Fruit fly (Drosophila melanogaster) whole organism, embryonic: ENCODE measurements around the gene Nct.
A peak's percentile ranks its signal among the peaks of the same experiment; 100 is the strongest.

Source experiments
- Abd-B ChIP-seq: fragments of 200-800 bp; sonication (Bioruptor generic); optimal IDR thresholded peaks from 2 replicates; lab custom pipeline; 2018; ENCODE audit warnings: missing biosample characterization, mild to moderate bottlenecking, missing genetic modification characterization, moderate library complexity
- Antp ChIP-seq: fragments of 200-800 bp; sonication (Bioruptor generic); optimal IDR thresholded peaks from 3 replicates; lab custom pipeline; 2016; ENCODE audit warnings: missing biosample characterization, missing genetic modification characterization
- Bgb ChIP-seq: fragments of 200-800 bp; sonication (Bioruptor generic); IDR thresholded peaks from 2 replicates; pipeline ENCODE4 v1.3.6; 2022; ENCODE audit warnings: missing biosample characterization, missing genetic modification characterization; ENCODE audit not compliant: partially characterized antibody
- CG1024 ChIP-seq: fragments of 200-800 bp; sonication (Bioruptor generic); IDR thresholded peaks from 2 replicates; pipeline ENCODE4 v1.3.6; 2022; ENCODE audit warnings: missing biosample characterization, missing genetic modification characterization
- CG10979 ChIP-seq: fragments of 200-800 bp; sonication (Bioruptor generic); optimal IDR thresholded peaks from 2 replicates; lab custom pipeline; 2018; ENCODE audit warnings: missing biosample characterization, mild to moderate bottlenecking, missing genetic modification characterization, moderate library complexity
- CG13894 ChIP-seq: fragments of 200-800 bp; sonication (Bioruptor generic); optimal IDR thresholded peaks from 3 replicates; lab custom pipeline; 2018; ENCODE audit warnings: missing biosample characterization, mild to moderate bottlenecking, missing genetic modification characterization, moderate library complexity
- CG14441 ChIP-seq: fragments of 200-800 bp; sonication (Bioruptor generic); IDR thresholded peaks from 2 replicates; pipeline ENCODE4 v1.3.6; 2022; ENCODE audit warnings: missing biosample characterization, missing genetic modification characterization
- CG14965 ChIP-seq: fragments of 200-800 bp; sonication (Bioruptor generic); optimal IDR thresholded peaks from 2 replicates; lab custom pipeline; 2016; ENCODE audit warnings: missing biosample characterization, missing genetic modification characterization, borderline replicate concordance
- CG15514 ChIP-seq: fragments of 200-800 bp; sonication (Bioruptor generic); optimal IDR thresholded peaks from 3 replicates; lab custom pipeline; 2017; ENCODE audit warnings: missing biosample characterization, missing genetic modification characterization, mild to moderate bottlenecking, moderate library complexity, missing genetic modification reagents
- CG15601 ChIP-seq: fragments of 200-800 bp; sonication (Bioruptor generic); optimal IDR thresholded peaks from 3 replicates; lab custom pipeline; 2019; ENCODE audit warnings: missing biosample characterization, mild to moderate bottlenecking, missing genetic modification characterization, moderate library complexity
- CG1602 ChIP-seq: fragments of 200-800 bp; sonication (Bioruptor generic); optimal IDR thresholded peaks from 3 replicates; lab custom pipeline; 2016; ENCODE audit warnings: missing biosample characterization, missing genetic modification characterization
- CG17361 ChIP-seq: fragments of 200-800 bp; sonication (Bioruptor generic); IDR thresholded peaks from 3 replicates; pipeline ENCODE4 v1.3.6; 2022; ENCODE audit warnings: missing biosample characterization, missing genetic modification characterization
- CG1832 ChIP-seq: fragments of 200-800 bp; sonication (Bioruptor generic); optimal IDR thresholded peaks from 2 replicates; lab custom pipeline; 2017; ENCODE audit warnings: missing biosample characterization, mild to moderate bottlenecking, missing genetic modification characterization, inconsistent platforms
- CG18619 ChIP-seq: fragments of 200-800 bp; sonication (Bioruptor generic); optimal IDR thresholded peaks from 3 replicates; lab custom pipeline; 2017; ENCODE audit warnings: missing biosample characterization, mild to moderate bottlenecking, missing genetic modification characterization
- CG5180 ChIP-seq: fragments of 200-800 bp; sonication (Bioruptor generic); optimal IDR thresholded peaks from 3 replicates; lab custom pipeline; 2017; ENCODE audit warnings: missing biosample characterization, missing genetic modification characterization, mild to moderate bottlenecking, moderate library complexity, missing genetic modification reagents
- CG6683 ChIP-seq: fragments of 200-800 bp; sonication (Bioruptor generic); optimal IDR thresholded peaks from 2 replicates; lab custom pipeline; 2017; ENCODE audit warnings: missing biosample characterization, mild to moderate bottlenecking, missing genetic modification characterization, missing genetic modification reagents
- CG6791 ChIP-seq: fragments of 200-800 bp; sonication (Bioruptor generic); IDR thresholded peaks from 3 replicates; pipeline ENCODE4 v1.3.6; 2022; ENCODE audit warnings: missing biosample characterization, missing genetic modification characterization; ENCODE audit not compliant: partially characterized antibody
- CG7271 ChIP-seq: fragments of 200-800 bp; sonication (Bioruptor generic); optimal IDR thresholded peaks from 2 replicates; lab custom pipeline; 2018; ENCODE audit warnings: missing biosample characterization, mild to moderate bottlenecking, missing genetic modification characterization, moderate library complexity
- CG8290 ChIP-seq, 3 experiments: fragments of 200-800 bp; sonication (Bioruptor generic); optimal IDR thresholded peaks; 2 replicates each; lab custom pipeline; 2016 to 2019; ENCODE audit warnings: missing biosample characterization in 3 of 3, missing genetic modification characterization in 3 of 3, mild to moderate bottlenecking in 2 of 3, moderate library complexity in 1 of 3
- CG8388 ChIP-seq: fragments of 200-800 bp; sonication (Bioruptor generic); optimal IDR thresholded peaks from 2 replicates; lab custom pipeline; 2019; ENCODE audit warnings: missing biosample characterization, mild to moderate bottlenecking, missing genetic modification characterization, moderate library complexity
- CG9876 ChIP-seq: fragments of 200-800 bp; sonication (Bioruptor generic); optimal IDR thresholded peaks from 2 replicates; lab custom pipeline; 2016; ENCODE audit warnings: missing biosample characterization, missing genetic modification characterization
- CkIIα-i1 ChIP-seq: fragments of 200-800 bp; sonication (Bioruptor generic); IDR thresholded peaks from 2 replicates; pipeline ENCODE4 v1.3.6; 2022; ENCODE audit warnings: missing biosample characterization, missing genetic modification characterization
- GATAe ChIP-seq: fragments of 200-800 bp; sonication (Bioruptor generic); conservative IDR thresholded peaks from 2 replicates; pipeline ENCODE4 v1.3.6; 2022; ENCODE audit warnings: missing biosample characterization, missing genetic modification characterization
- HLHmδ ChIP-seq: fragments of 200-800 bp; sonication (Bioruptor generic); optimal IDR thresholded peaks from 2 replicates; lab custom pipeline; 2018; ENCODE audit warnings: missing biosample characterization, mild to moderate bottlenecking, missing genetic modification characterization, moderate library complexity
- HmgD ChIP-seq: fragments of 200-800 bp; sonication (Bioruptor generic); optimal IDR thresholded peaks from 3 replicates; lab custom pipeline; 2016; ENCODE audit warnings: missing biosample characterization, missing genetic modification characterization
- Hmr ChIP-seq: fragments of 200-800 bp; sonication (Bioruptor generic); optimal IDR thresholded peaks from 3 replicates; lab custom pipeline; 2017; ENCODE audit warnings: mild to moderate bottlenecking, missing biosample characterization, missing genetic modification reagents, missing genetic modification characterization
- Hr39 ChIP-seq: fragments of >200 bp; optimal IDR thresholded peaks from 2 replicates; lab custom pipeline; 2017
- Lpt ChIP-seq: fragments of >200 bp; optimal IDR thresholded peaks from 2 replicates; lab custom pipeline; 2018; ENCODE audit warnings: missing biosample characterization, missing genetic modification characterization
- NC2β ChIP-seq: fragments of 200-800 bp; sonication (Bioruptor generic); optimal IDR thresholded peaks from 2 replicates; lab custom pipeline; 2016; ENCODE audit warnings: missing biosample characterization, missing genetic modification characterization
- Pdp1 ChIP-seq, 2 experiments: fragments of 200-800 bp; sonication (Bioruptor generic); optimal IDR thresholded peaks; 3 replicates each; lab custom pipeline; 2016; ENCODE audit warnings: missing biosample characterization in 2 of 2, missing genetic modification characterization in 2 of 2, mild to moderate bottlenecking in 1 of 2, moderate library complexity in 1 of 2
- ara ChIP-seq: fragments of 200-800 bp; sonication (Bioruptor generic); IDR thresholded peaks from 2 replicates; pipeline ENCODE4 v1.3.6; 2022; ENCODE audit warnings: missing biosample characterization, missing genetic modification characterization
- dan ChIP-seq: fragments of 200-800 bp; sonication (Bioruptor generic); IDR thresholded peaks from 2 replicates; pipeline ENCODE4 v1.3.6; 2022; ENCODE audit warnings: missing biosample characterization, missing genetic modification characterization
- dmrt99B ChIP-seq: fragments of 200-800 bp; sonication (Bioruptor generic); optimal IDR thresholded peaks from 2 replicates; lab custom pipeline; 2018; ENCODE audit warnings: missing biosample characterization, mild to moderate bottlenecking, missing genetic modification characterization, moderate library complexity
- gcm2 ChIP-seq: fragments of 200-800 bp; sonication (Bioruptor generic); optimal IDR thresholded peaks from 2 replicates; lab custom pipeline; 2016; ENCODE audit warnings: missing biosample characterization, missing genetic modification characterization
- gro ChIP-seq: fragments of 200-800 bp; sonication (Bioruptor generic); optimal IDR thresholded peaks from 2 replicates; lab custom pipeline; 2016; ENCODE audit warnings: missing biosample characterization, missing genetic modification characterization
- hbn ChIP-seq: fragments of 200-800 bp; sonication (Bioruptor generic); IDR thresholded peaks from 2 replicates; pipeline ENCODE4 v1.3.6; 2022; ENCODE audit warnings: missing biosample characterization, missing genetic modification characterization; ENCODE audit not compliant: partially characterized antibody
- insv ChIP-seq, 2 experiments: fragments of 200-800 bp; sonication (Bioruptor generic); optimal IDR thresholded peaks; 3 replicates each; lab custom pipeline; 2016 to 2018; ENCODE audit warnings: missing biosample characterization in 2 of 2, missing genetic modification characterization in 2 of 2
- kah ChIP-seq: fragments of 200-800 bp; sonication (Bioruptor generic); optimal IDR thresholded peaks from 2 replicates; lab custom pipeline; 2018; ENCODE audit warnings: missing biosample characterization, mild to moderate bottlenecking, missing genetic modification characterization
- nau ChIP-seq: fragments of 200-800 bp; sonication (Bioruptor generic); optimal IDR thresholded peaks from 3 replicates; lab custom pipeline; 2017; ENCODE audit warnings: missing biosample characterization, mild to moderate bottlenecking, missing genetic modification characterization, missing genetic modification reagents
- nom ChIP-seq: fragments of 200-800 bp; sonication (Bioruptor generic); optimal IDR thresholded peaks from 2 replicates; lab custom pipeline; 2017; ENCODE audit warnings: missing biosample characterization, missing genetic modification characterization, mild to moderate bottlenecking, moderate library complexity, missing genetic modification reagents
- pho ChIP-seq: fragments of 200-800 bp; sonication (Bioruptor generic); optimal IDR thresholded peaks from 2 replicates; lab custom pipeline; 2016; ENCODE audit warnings: missing biosample characterization, missing genetic modification characterization
- row ChIP-seq: fragments of 200-800 bp; sonication (Bioruptor generic); IDR thresholded peaks from 3 replicates; pipeline ENCODE4 v1.3.6; 2022; ENCODE audit warnings: missing biosample characterization, missing genetic modification characterization
- run ChIP-seq: fragments of 200-800 bp; sonication (Bioruptor generic); optimal IDR thresholded peaks from 3 replicates; lab custom pipeline; 2018; ENCODE audit warnings: missing biosample characterization, mild to moderate bottlenecking, missing genetic modification characterization
- schlank ChIP-seq: fragments of 200-800 bp; sonication (Bioruptor generic); optimal IDR thresholded peaks from 2 replicates; lab custom pipeline; 2018; ENCODE audit warnings: missing biosample characterization, mild to moderate bottlenecking, missing genetic modification characterization
- sim ChIP-seq: fragments of 200-800 bp; sonication (Bioruptor generic); IDR thresholded peaks from 2 replicates; pipeline ENCODE4 v1.3.6; 2022; ENCODE audit warnings: missing biosample characterization, missing genetic modification characterization
- sna ChIP-seq: fragments of 200-800 bp; sonication (Bioruptor generic); IDR thresholded peaks from 2 replicates; pipeline ENCODE4 v1.3.6; 2022; ENCODE audit warnings: missing biosample characterization, missing genetic modification characterization; ENCODE audit not compliant: partially characterized antibody
- ttk ChIP-seq: fragments of 200-800 bp; sonication (Bioruptor generic); IDR thresholded peaks from 2 replicates; pipeline ENCODE4 v2.1.2; 2022; ENCODE audit warnings: missing biosample characterization, missing genetic modification characterization
- z ChIP-seq: fragments of 200-800 bp; sonication (Bioruptor generic); IDR thresholded peaks from 3 replicates; pipeline ENCODE4 v1.3.6; 2022; ENCODE audit warnings: missing biosample characterization, missing genetic modification characterization

The Nct gene

DNA sequence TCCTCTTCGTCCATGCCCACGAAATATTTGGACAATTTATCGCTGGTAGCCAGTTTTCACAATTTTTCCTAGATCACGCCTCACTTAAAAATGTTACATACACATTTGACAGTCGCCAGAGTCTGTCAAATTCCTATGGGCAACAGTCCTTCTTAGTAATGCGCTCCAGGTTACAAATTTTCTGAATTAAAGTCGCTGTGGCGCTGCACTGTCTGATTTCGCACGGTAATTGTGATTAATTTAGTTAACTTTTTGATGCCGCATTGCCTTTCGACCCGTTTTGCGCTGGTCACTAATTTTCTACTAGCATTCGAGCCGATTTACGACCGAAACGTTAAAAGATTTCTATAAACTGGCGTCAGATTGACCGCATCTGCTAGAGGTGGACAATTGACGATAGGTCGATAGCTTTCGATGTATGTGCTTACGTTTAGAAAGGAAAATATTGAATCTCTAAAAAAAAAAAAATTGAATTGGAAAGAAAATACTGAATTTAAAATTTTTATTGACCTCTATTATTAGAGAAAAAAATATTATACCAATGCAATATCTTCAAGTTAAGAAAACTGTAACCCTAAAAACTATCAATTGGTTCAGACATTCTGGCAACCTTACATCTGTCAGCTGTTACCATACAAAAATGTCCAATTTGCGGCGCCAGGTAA lies 37.6 kb upstream of the Nct start, which contains the start of the genes lili and CG34150 (continued):
- TF ChIP-seq Antp (peak; percentile 55), ttk (GFP tag; lab: Robert Waterston, UW) (0 out of 2 replicates have a peak, but pooled peaks have one; percentile 47), CG10979 (tag; lab: Kevin White, UChicago) (peak; percentile 57), gro (GFP tag; lab: Kevin White, UChicago) (peak; percentile 81), row (GFP tag; lab: Robert Waterston, UW) (peak; percentile 90), CG8388 (GFP tag; lab: Kevin White, UChicago) (peak; percentile 55), CG15601 (tag; lab: Kevin White, UChicago) (peak; percentile 84), ara (GFP tag; lab: Robert Waterston, UW) (peak; percentile 46; the same call in 1 of the 2 replicates), dmrt99B (tag; lab: Kevin White, UChicago) (no peak), sim (no peak), CG1832 (GFP tag; lab: Kevin White, UChicago) (no peak), CG9876 (GFP tag; lab: Kevin White, UChicago) (no peak), Pdp1 (GFP tag; optimal IDR thresholded peaks at IDR 0.05; lab: Kevin White, UChicago) (peak; percentile 65 to 66), CG15514 (GFP tag; lab: Kevin White, UChicago) (peak; percentile 79), gcm2 (GFP tag; lab: Kevin White, UChicago) (peak; percentile 48), CkIIα-i1 (GFP tag; lab: Robert Waterston, UW) (no peak), z (GFP tag; lab: Robert Waterston, UW) (no peak), dan (no peak), HmgD (GFP tag; lab: Kevin White, UChicago) (no peak), GATAe (GFP tag; lab: Robert Waterston, UW) (no peak), hbn (peak; percentile 75), CG6791 (GFP tag; lab: Robert Waterston, UW) (peak; percentile 76), run (tag; lab: Kevin White, UChicago) (no peak), schlank (tag; lab: Kevin White, UChicago) (no peak), CG18619 (GFP tag; lab: Kevin White, UChicago) (peak; percentile 42), insv (GFP tag; optimal IDR thresholded peaks at IDR 0.05; lab: Kevin White, UChicago) (peak in 1 of 2 experiments; percentile 32), CG14441 (GFP tag; lab: Robert Waterston, UW) (peak; percentile 62; the same call in 1 of the 2 replicates), nau (GFP tag; lab: Kevin White, UChicago) (no peak), CG8290 (GFP tag; optimal IDR thresholded peaks at IDR 0.05; lab: Kevin White, UChicago) (peak; percentile 90), CG8290 (tag; optimal IDR thresholded peaks at IDR 0.05; lab: Kevin White, UChicago) (peak; percentile 19 to 21), kah (GFP tag; lab: Kevin White, UChicago) (no peak), Hr39 (lab: Kevin White, UChicago) (no peak), CG17361 (GFP tag; lab: Robert Waterston, UW) (peak; percentile 78), CG1602 (GFP tag; lab: Kevin White, UChicago) (peak; percentile 70), CG1024 (GFP tag; lab: Robert Waterston, UW) (peak; percentile 57), sna (GFP tag; lab: Robert Waterston, UW) (peak; percentile 72; the same call in 1 of the 2 replicates), NC2β (peak; percentile 62), Bgb (peak; percentile 74), CG6683 (GFP tag; lab: Kevin White, UChicago) (no peak), Lpt (no peak), Hmr (GFP tag; lab: Kevin White, UChicago) (peak; percentile 58), HLHmδ (GFP tag; lab: Kevin White, UChicago) (no peak), CG13894 (tag; lab: Kevin White, UChicago) (peak; percentile 80), CG5180 (GFP tag; lab: Kevin White, UChicago) (no peak), nom (GFP tag; lab: Kevin White, UChicago) (peak; percentile 33), Abd-B (GFP tag; lab: Kevin White, UChicago) (peak; percentile 78), CG7271 (tag; lab: Kevin White, UChicago) (peak; percentile 66), pho (GFP tag; lab: Kevin White, UChicago) (peak; percentile 79), CG14965 (GFP tag; lab: Kevin White, UChicago) (no peak)
